Fruit fly (Drosophila melanogaster) whole organism, embryonic: Measurements from ENCODE around the gene CG1024.

ENCODE experiments used
- Blimp-1 ChIP-seq: fragments of 200-800 bp; sonication (Bioruptor generic); optimal IDR thresholded peaks from 3 replicates; lab custom pipeline; 2018; ENCODE audit warnings: missing biosample characterization, missing genetic modification characterization, mild to moderate bottlenecking, moderate library complexity, missing genetic modification reagents
- CG10431 ChIP-seq: fragments of 200-800 bp; sonication (Bioruptor generic); optimal IDR thresholded peaks from 3 replicates; lab custom pipeline; 2018; ENCODE audit warnings: missing biosample characterization, mild to moderate bottlenecking, missing genetic modification characterization
- CG11085 ChIP-seq: fragments of 200-800 bp; sonication (Bioruptor generic); IDR thresholded peaks from 2 replicates; pipeline ENCODE4 v1.3.6; 2022; ENCODE audit warnings: missing biosample characterization, missing genetic modification characterization
- CG11695 ChIP-seq: fragments of 200-800 bp; sonication (Bioruptor generic); IDR thresholded peaks from 3 replicates; pipeline ENCODE4 v1.3.6; 2022; ENCODE audit warnings: missing biosample characterization, missing genetic modification characterization
- CG12071 ChIP-seq: fragments of 200-800 bp; sonication (Bioruptor generic); optimal IDR thresholded peaks from 3 replicates; lab custom pipeline; 2018; ENCODE audit warnings: missing biosample characterization, mild to moderate bottlenecking, missing genetic modification characterization
- CG13624 ChIP-seq: fragments of 200-800 bp; sonication (Bioruptor generic); optimal IDR thresholded peaks from 2 replicates; lab custom pipeline; 2016; ENCODE audit warnings: missing biosample characterization, missing genetic modification characterization
- CG15269 ChIP-seq: fragments of 200-800 bp; sonication (Bioruptor generic); optimal IDR thresholded peaks from 2 replicates; lab custom pipeline; 2018; ENCODE audit warnings: missing biosample characterization, mild to moderate bottlenecking, missing genetic modification characterization, moderate library complexity
- CG17359 ChIP-seq: fragments of 200-800 bp; sonication (Bioruptor generic); optimal IDR thresholded peaks from 3 replicates; lab custom pipeline; 2018; ENCODE audit warnings: missing biosample characterization, mild to moderate bottlenecking, missing genetic modification characterization, moderate library complexity
- CG17829 ChIP-seq: fragments of 200-800 bp; optimal IDR thresholded peaks from 2 replicates; lab custom pipeline; 2019; ENCODE audit warnings: missing biosample characterization, mild to moderate bottlenecking, missing genetic modification characterization, moderate library complexity
- CG30403 ChIP-seq: fragments of 200-800 bp; sonication (Bioruptor generic); optimal IDR thresholded peaks from 3 replicates; lab custom pipeline; 2016; ENCODE audit warnings: missing biosample characterization, missing genetic modification characterization
- CG31441 ChIP-seq: fragments of 200-800 bp; sonication (Bioruptor generic); IDR thresholded peaks from 2 replicates; pipeline ENCODE4 v1.3.6; 2022; ENCODE audit warnings: missing biosample characterization, missing genetic modification characterization
- CG34422 ChIP-seq: fragments of 200-800 bp; sonication (Bioruptor generic); IDR thresholded peaks from 3 replicates; pipeline ENCODE4 v1.3.6; 2022; ENCODE audit warnings: missing biosample characterization, missing genetic modification characterization
- CG4424 ChIP-seq: fragments of 200-800 bp; sonication (Bioruptor generic); optimal IDR thresholded peaks from 3 replicates; lab custom pipeline; 2016; ENCODE audit warnings: missing biosample characterization, missing genetic modification characterization
- CG4820 ChIP-seq: fragments of 200-800 bp; sonication (Bioruptor generic); optimal IDR thresholded peaks from 3 replicates; lab custom pipeline; 2016; ENCODE audit warnings: missing biosample characterization, missing genetic modification characterization
- CG6654 ChIP-seq: fragments of 200-800 bp; sonication (Bioruptor generic); optimal IDR thresholded peaks from 2 replicates; lab custom pipeline; 2017; ENCODE audit warnings: missing biosample characterization, mild to moderate bottlenecking, missing genetic modification characterization
- CG6689 ChIP-seq: fragments of 200-800 bp; sonication (Bioruptor generic); IDR thresholded peaks from 2 replicates; pipeline ENCODE4 v1.3.6; 2022; ENCODE audit warnings: missing biosample characterization, missing genetic modification characterization
- CG7556 ChIP-seq: fragments of 200-800 bp; sonication (Bioruptor generic); optimal IDR thresholded peaks from 2 replicates; lab custom pipeline; 2017; ENCODE audit warnings: missing biosample characterization, mild to moderate bottlenecking, missing genetic modification characterization
- CG8388 ChIP-seq: fragments of 200-800 bp; sonication (Bioruptor generic); optimal IDR thresholded peaks from 2 replicates; lab custom pipeline; 2019; ENCODE audit warnings: missing biosample characterization, mild to moderate bottlenecking, missing genetic modification characterization, moderate library complexity
- CG8924 ChIP-seq: fragments of 200-800 bp; optimal IDR thresholded peaks from 3 replicates; lab custom pipeline; 2019; ENCODE audit warnings: missing biosample characterization, mild to moderate bottlenecking, missing genetic modification characterization, moderate library complexity
- CTCF ChIP-seq: fragments of 200-800 bp; sonication (Bioruptor generic); optimal IDR thresholded peaks from 2 replicates; lab custom pipeline; 2017; ENCODE audit warnings: missing biosample characterization, mild to moderate bottlenecking, missing genetic modification characterization, moderate library complexity
- CoRest ChIP-seq: fragments of 200-800 bp; sonication (Bioruptor generic); optimal IDR thresholded peaks from 3 replicates; lab custom pipeline; 2018; ENCODE audit warnings: missing biosample characterization, mild to moderate bottlenecking, missing genetic modification characterization, moderate library complexity
- D ChIP-seq, 2 experiments: fragments of 200-800 bp in 1 of 2; fragments of >200 bp in 1 of 2; sonication (Bioruptor generic) in 1 of 2; optimal IDR thresholded peaks; 2 replicates in 1 of 2; 3 replicates in 1 of 2; lab custom pipeline; 2017; ENCODE audit warnings: mild to moderate bottlenecking in 1 of 2, missing biosample characterization in 1 of 2, missing genetic modification characterization in 1 of 2, missing genetic modification reagents in 1 of 2
- Hmx ChIP-seq: fragments of 200-800 bp; sonication (Bioruptor generic); optimal IDR thresholded peaks from 2 replicates; lab custom pipeline; 2016; ENCODE audit warnings: missing biosample characterization, missing genetic modification characterization
- Hr78 ChIP-seq, 2 experiments: fragments of 200-800 bp in 1 of 2; fragments of >200 bp in 1 of 2; sonication (Bioruptor generic) in 1 of 2; optimal IDR thresholded peaks; 2 replicates each; lab custom pipeline; 2017 to 2019; ENCODE audit warnings: missing biosample characterization in 2 of 2, missing genetic modification characterization in 2 of 2, mild to moderate bottlenecking in 1 of 2, moderate library complexity in 1 of 2
- Hsf ChIP-seq: fragments of 200-800 bp; sonication (Bioruptor generic); optimal IDR thresholded peaks from 3 replicates; lab custom pipeline; 2016; ENCODE audit warnings: missing biosample characterization, missing genetic modification characterization
- Jarid2 ChIP-seq: fragments of 200-800 bp; sonication (Bioruptor generic); optimal IDR thresholded peaks from 3 replicates; lab custom pipeline; 2017; ENCODE audit warnings: mild to moderate bottlenecking, missing biosample characterization, missing genetic modification reagents, missing genetic modification characterization
- NC2α ChIP-seq: fragments of 200-800 bp; sonication (Bioruptor generic); optimal IDR thresholded peaks from 2 replicates; lab custom pipeline; 2016; ENCODE audit warnings: missing biosample characterization, missing genetic modification characterization
- NfI ChIP-seq: fragments of 200-800 bp; sonication (Bioruptor generic); optimal IDR thresholded peaks from 3 replicates; lab custom pipeline; 2018; ENCODE audit warnings: missing biosample characterization, mild to moderate bottlenecking, missing genetic modification characterization, moderate library complexity
- PHDP ChIP-seq: fragments of 200-800 bp; sonication (Bioruptor generic); optimal IDR thresholded peaks from 3 replicates; lab custom pipeline; 2018; ENCODE audit warnings: missing biosample characterization, mild to moderate bottlenecking, missing genetic modification characterization, moderate library complexity
- Sin3A ChIP-seq: fragments of >200 bp; optimal IDR thresholded peaks from 2 replicates; lab custom pipeline; 2018
- Ssrp ChIP-seq: fragments of 200-800 bp; sonication (Bioruptor generic); optimal IDR thresholded peaks from 2 replicates; lab custom pipeline; 2018; ENCODE audit warnings: missing biosample characterization, mild to moderate bottlenecking, missing genetic modification characterization, moderate library complexity
- Xrp1 ChIP-seq: fragments of 200-800 bp; sonication (Bioruptor generic); IDR thresholded peaks from 2 replicates; pipeline ENCODE4 v1.3.6; 2022; ENCODE audit warnings: missing biosample characterization, missing genetic modification characterization
- ab ChIP-seq: fragments of 200-800 bp; sonication (Bioruptor generic); optimal IDR thresholded peaks from 2 replicates; lab custom pipeline; 2016; ENCODE audit warnings: missing biosample characterization, missing genetic modification characterization
- bigmax ChIP-seq: fragments of 200-800 bp; sonication (Bioruptor generic); optimal IDR thresholded peaks from 2 replicates; lab custom pipeline; 2018; ENCODE audit warnings: missing biosample characterization, mild to moderate bottlenecking, missing genetic modification characterization
- crol ChIP-seq: fragments of 200-800 bp; sonication (Bioruptor generic); IDR thresholded peaks from 2 replicates; pipeline ENCODE4 v1.3.6; 2022; ENCODE audit warnings: missing biosample characterization, missing genetic modification characterization
- fd64A ChIP-seq: fragments of 200-800 bp; sonication (Bioruptor generic); optimal IDR thresholded peaks from 3 replicates; lab custom pipeline; 2018; ENCODE audit warnings: missing biosample characterization, mild to moderate bottlenecking, missing genetic modification characterization
- gem ChIP-seq: fragments of 200-800 bp; sonication (Bioruptor generic); optimal IDR thresholded peaks from 2 replicates; lab custom pipeline; 2019; ENCODE audit warnings: missing biosample characterization, mild to moderate bottlenecking, missing genetic modification characterization, moderate library complexity
- ind ChIP-seq: fragments of 200-800 bp; sonication (Bioruptor generic); optimal IDR thresholded peaks from 3 replicates; lab custom pipeline; 2016; ENCODE audit warnings: missing biosample characterization, missing genetic modification characterization
- mam ChIP-seq: fragments of 200-800 bp; sonication (Bioruptor generic); optimal IDR thresholded peaks from 3 replicates; lab custom pipeline; 2016; ENCODE audit warnings: missing biosample characterization, missing genetic modification characterization
- nerfin-1 ChIP-seq: fragments of 200-800 bp; sonication (Bioruptor generic); optimal IDR thresholded peaks from 3 replicates; lab custom pipeline; 2019; ENCODE audit warnings: missing biosample characterization, mild to moderate bottlenecking, missing genetic modification characterization, moderate library complexity
- rib ChIP-seq: fragments of 200-800 bp; sonication (Bioruptor generic); IDR thresholded peaks from 2 replicates; pipeline ENCODE4 v1.3.6; 2022; ENCODE audit warnings: missing biosample characterization, missing genetic modification characterization
- run ChIP-seq: fragments of 200-800 bp; sonication (Bioruptor generic); optimal IDR thresholded peaks from 3 replicates; lab custom pipeline; 2018; ENCODE audit warnings: missing biosample characterization, mild to moderate bottlenecking, missing genetic modification characterization
- salm ChIP-seq: fragments of 200-800 bp; sonication (Bioruptor generic); optimal IDR thresholded peaks from 2 replicates; lab custom pipeline; 2018; ENCODE audit warnings: missing biosample characterization, mild to moderate bottlenecking, missing genetic modification characterization
- scrt ChIP-seq: fragments of 200-800 bp; sonication (Bioruptor generic); optimal IDR thresholded peaks from 2 replicates; lab custom pipeline; 2018; ENCODE audit warnings: missing biosample characterization, mild to moderate bottlenecking, missing genetic modification characterization, moderate library complexity
- sqz ChIP-seq: fragments of 200-800 bp; sonication (Bioruptor generic); optimal IDR thresholded peaks from 3 replicates; lab custom pipeline; 2018; ENCODE audit warnings: missing biosample characterization, mild to moderate bottlenecking, missing genetic modification characterization
- sr ChIP-seq: fragments of 200-800 bp; sonication (Bioruptor generic); IDR thresholded peaks from 3 replicates; pipeline ENCODE4 v1.3.6; 2022; ENCODE audit warnings: missing biosample characterization, missing genetic modification characterization
- tna ChIP-seq: fragments of 200-800 bp; sonication (Bioruptor generic); IDR thresholded peaks from 2 replicates; pipeline ENCODE4 v1.3.6; 2022; ENCODE audit warnings: missing biosample characterization, missing genetic modification characterization; ENCODE audit not compliant: partially characterized antibody
- tx ChIP-seq: fragments of 200-800 bp; sonication (Bioruptor generic); optimal IDR thresholded peaks from 2 replicates; lab custom pipeline; 2016; ENCODE audit warnings: missing biosample characterization, missing genetic modification characterization
- unpg ChIP-seq: fragments of 200-800 bp; sonication (Bioruptor generic); optimal IDR thresholded peaks from 3 replicates; lab custom pipeline; 2018; ENCODE audit warnings: missing biosample characterization, mild to moderate bottlenecking, missing genetic modification characterization, moderate library complexity

The CG1024 gene

DNA sequence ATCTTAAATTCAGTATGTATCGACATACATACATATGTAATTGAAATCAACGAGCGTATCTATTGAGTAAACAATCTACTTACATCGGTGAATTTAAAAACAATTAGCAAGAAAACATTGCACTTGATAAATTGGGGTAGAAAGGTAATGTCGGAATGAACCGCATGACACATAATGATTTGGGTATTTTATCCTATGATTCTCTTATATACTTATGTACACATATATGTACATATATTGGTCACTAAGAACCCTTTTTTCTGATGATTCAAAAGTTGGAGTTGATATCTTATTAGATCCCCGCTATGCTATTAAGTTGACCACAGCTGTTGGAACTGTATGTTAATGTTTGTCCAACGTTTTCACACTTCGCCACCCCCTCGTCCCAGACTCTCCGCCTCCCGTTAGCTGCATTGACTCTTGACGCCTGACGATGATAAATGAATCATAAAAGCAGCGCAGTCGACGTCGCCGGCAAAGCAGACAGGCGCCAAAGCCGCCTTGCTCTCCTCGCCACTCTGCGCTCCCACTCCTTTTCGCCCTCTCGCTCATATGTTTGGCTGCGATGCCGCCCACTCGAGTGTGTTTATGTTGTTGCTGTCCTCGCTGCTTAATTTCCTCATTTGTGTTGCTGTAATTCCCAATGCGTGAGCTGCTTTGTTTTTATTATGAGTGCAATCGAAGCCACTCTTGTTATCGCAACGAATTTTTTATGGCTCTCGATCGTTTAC lies 27.1 kb downstream of the CG1024 start (continued):
- no peak for TF ChIP-seq rib (GFP tag; lab: Robert Waterston, UW)
- peak; percentile 29; the same call in 1 of the 2 replicates for TF ChIP-seq CG31441
- no peak for TF ChIP-seq NC2α (GFP tag; lab: Kevin White, UChicago)
- peak; percentile 44 for TF ChIP-seq CoRest (tag; lab: Kevin White, UChicago)
- no peak; the same call in 1 of the 2 replicates for TF ChIP-seq tna (GFP tag; lab: Robert Waterston, UW)
- TF ChIP-seq CG6654 (GFP tag; lab: Kevin White, UChicago): peak; percentile 41
- TF ChIP-seq CG12071 (GFP tag; lab: Kevin White, UChicago): peak; percentile 8
- peak; percentile 38; the same call in 1 of the 2 replicates for TF ChIP-seq Xrp1 (GFP tag; lab: Robert Waterston, UW)
- TF ChIP-seq D (optimal IDR thresholded peaks at IDR 0.05; lab: Kevin White, UChicago): no peak
- TF ChIP-seq D (GFP tag; optimal IDR thresholded peaks at IDR 0.05; lab: Kevin White, UChicago): peak; percentile 58
- no peak for TF ChIP-seq CG11085 (GFP tag; lab: Robert Waterston, UW)
- no peak for TF ChIP-seq ab (GFP tag; lab: Kevin White, UChicago)
- TF ChIP-seq CG6689 (GFP tag; lab: Robert Waterston, UW): peak; percentile 39; the same call in 1 of the 2 replicates
- peak; percentile 2 for TF ChIP-seq ind
- TF ChIP-seq fd64A (GFP tag; lab: Kevin White, UChicago): no peak
- TF ChIP-seq Hmx: no peak
- TF ChIP-seq unpg (GFP tag; lab: Kevin White, UChicago): peak; percentile 9
- peak; percentile 21 for TF ChIP-seq CG7556
- peak; percentile 95 for TF ChIP-seq sr (GFP tag; lab: Robert Waterston, UW)
- no peak for TF ChIP-seq CG10431
- no peak for TF ChIP-seq tx (GFP tag; lab: Kevin White, UChicago)
- peak; percentile 45 for TF ChIP-seq CG4820 (GFP tag; lab: Kevin White, UChicago)
- TF ChIP-seq sqz (GFP tag; lab: Kevin White, UChicago): no peak
- 0 out of 3 replicates have a peak, but pooled peaks have one; percentile 19 for TF ChIP-seq CG11695 (GFP tag; lab: Robert Waterston, UW)
- TF ChIP-seq Sin3A (lab: Kevin White, UChicago): no peak
- TF ChIP-seq Ssrp (tag; lab: Kevin White, UChicago): peak; percentile 33
- peak; percentile 48 for TF ChIP-seq CG17359 (tag; lab: Kevin White, UChicago)
- TF ChIP-seq CG4424 (GFP tag; lab: Kevin White, UChicago): peak; percentile 53
- peak; percentile 12 for TF ChIP-seq NfI
- peak; percentile 4 for TF ChIP-seq salm (tag; lab: Kevin White, UChicago)
- peak; percentile 33 for TF ChIP-seq Blimp-1 (GFP tag; lab: Kevin White, UChicago)
- TF ChIP-seq crol (GFP tag; lab: Robert Waterston, UW): peak; percentile 87
- no peak for TF ChIP-seq CG13624
- peak in 1 of 2 experiments; percentile 29 for TF ChIP-seq Hr78 (GFP tag; optimal IDR thresholded peaks at IDR 0.05; lab: Kevin White, UChicago)
- TF ChIP-seq CG8388 (GFP tag; lab: Kevin White, UChicago): peak; percentile 5
- peak; percentile 52 for TF ChIP-seq CG30403
- TF ChIP-seq PHDP: peak; percentile 26
- TF ChIP-seq CG17829 (tag; lab: Kevin White, UChicago): peak; percentile 29
- TF ChIP-seq scrt (GFP tag; lab: Kevin White, UChicago): no peak
- TF ChIP-seq gem: peak; percentile 63
- no peak for TF ChIP-seq CG34422 (GFP tag; lab: Robert Waterston, UW)
- TF ChIP-seq Hsf (GFP tag; lab: Kevin White, UChicago): peak; percentile 4
- no peak for TF ChIP-seq CTCF (GFP tag; lab: Kevin White, UChicago)
- TF ChIP-seq run (tag; lab: Kevin White, UChicago): peak; percentile 17
- TF ChIP-seq CG8924 (tag; lab: Kevin White, UChicago): peak; percentile 30
- TF ChIP-seq Jarid2 (GFP tag; lab: Kevin White, UChicago): no peak
- peak; percentile 44 for TF ChIP-seq CG15269 (tag; lab: Kevin White, UChicago)
- TF ChIP-seq mam (GFP tag; lab: Kevin White, UChicago): peak; percentile 11
- TF ChIP-seq bigmax (GFP tag; lab: Kevin White, UChicago): no peak
- peak; percentile 35 for TF ChIP-seq nerfin-1 (tag; lab: Kevin White, UChicago)
